Fruit fly (Drosophila melanogaster): Measurements from ENCODE around the gene CCY.
"Not testable (repeated sequence)": the region's sequence is repeated elsewhere in the genome, so short reads cannot be mapped to it uniquely, and the experiment has no call there.

CCY gene

dm6 chrY:3649696-3650095, at the start of gene CCY:
Gene CCY (plus strand): TSS chrY:3649996.
- TF ChIP-seq ttk, insv, Sin3A (optimal IDR thresholded peaks at IDR 0.05): not testable (repeated sequence)

Measured in Kc167 (cell line).